Fruit fly (Drosophila melanogaster) whole organism, embryonic: ENCODE results near the gene Ser.

Source experiments
- Bgb ChIP-seq: fragments of 200-800 bp; sonication (Bioruptor generic); IDR thresholded peaks from 2 replicates; pipeline ENCODE4 v1.3.6; 2022; ENCODE audit warnings: missing biosample characterization, missing genetic modification characterization; ENCODE audit not compliant: partially characterized antibody
- Bteb2 ChIP-seq: fragments of 200-800 bp; sonication (Bioruptor generic); optimal IDR thresholded peaks from 2 replicates; lab custom pipeline; 2016; ENCODE audit warnings: missing biosample characterization, missing genetic modification characterization
- CG13775 ChIP-seq: fragments of 200-800 bp; sonication (Bioruptor generic); optimal IDR thresholded peaks from 3 replicates; lab custom pipeline; 2017; ENCODE audit warnings: missing biosample characterization, mild to moderate bottlenecking, missing genetic modification characterization
- CG15601 ChIP-seq: fragments of 200-800 bp; sonication (Bioruptor generic); optimal IDR thresholded peaks from 3 replicates; lab custom pipeline; 2019; ENCODE audit warnings: missing biosample characterization, mild to moderate bottlenecking, missing genetic modification characterization, moderate library complexity
- CG3407 ChIP-seq: fragments of 200-800 bp; sonication (Bioruptor generic); optimal IDR thresholded peaks from 2 replicates; lab custom pipeline; 2018; ENCODE audit warnings: missing biosample characterization, mild to moderate bottlenecking, missing genetic modification characterization
- CG34376 ChIP-seq: fragments of 200-800 bp; sonication (Bioruptor generic); optimal IDR thresholded peaks from 2 replicates; lab custom pipeline; 2018; ENCODE audit warnings: missing biosample characterization, mild to moderate bottlenecking, missing genetic modification characterization
- CG6683 ChIP-seq: fragments of 200-800 bp; sonication (Bioruptor generic); optimal IDR thresholded peaks from 2 replicates; lab custom pipeline; 2017; ENCODE audit warnings: missing biosample characterization, mild to moderate bottlenecking, missing genetic modification characterization, missing genetic modification reagents
- Dip3 ChIP-seq: fragments of 200-800 bp; sonication (Bioruptor generic); optimal IDR thresholded peaks from 3 replicates; lab custom pipeline; 2016; ENCODE audit warnings: missing biosample characterization, missing genetic modification characterization
- Mrtf ChIP-seq: fragments of 200-800 bp; sonication (Bioruptor generic); IDR thresholded peaks from 3 replicates; pipeline ENCODE4 v1.3.6; 2022; ENCODE audit warnings: missing biosample characterization, missing genetic modification characterization
- Nf-YA ChIP-seq: fragments of 200-800 bp; sonication (Bioruptor generic); IDR thresholded peaks from 2 replicates; pipeline ENCODE4 v1.3.6; 2022; ENCODE audit warnings: missing biosample characterization, missing genetic modification characterization
- cg ChIP-seq: fragments of 200-800 bp; sonication (Bioruptor generic); optimal IDR thresholded peaks from 3 replicates; lab custom pipeline; 2019; ENCODE audit warnings: missing biosample characterization, mild to moderate bottlenecking, missing genetic modification characterization, moderate library complexity
- croc ChIP-seq: fragments of 200-800 bp; sonication (Bioruptor generic); conservative IDR thresholded peaks from 3 replicates; pipeline ENCODE4 v1.3.6; 2022; ENCODE audit warnings: missing biosample characterization, missing genetic modification characterization
- dmrt99B ChIP-seq: fragments of 200-800 bp; sonication (Bioruptor generic); optimal IDR thresholded peaks from 2 replicates; lab custom pipeline; 2018; ENCODE audit warnings: missing biosample characterization, mild to moderate bottlenecking, missing genetic modification characterization, moderate library complexity
- grau ChIP-seq: fragments of 200-800 bp; optimal IDR thresholded peaks from 3 replicates; lab custom pipeline; 2019; ENCODE audit warnings: missing biosample characterization, mild to moderate bottlenecking, missing genetic modification characterization, moderate library complexity
- h ChIP-seq: fragments of >200 bp; optimal IDR thresholded peaks from 2 replicates; lab custom pipeline; 2017
- inv ChIP-seq: fragments of 200-800 bp; sonication (Bioruptor generic); IDR thresholded peaks from 2 replicates; pipeline ENCODE4 v1.3.6; 2022; ENCODE audit warnings: missing biosample characterization, missing genetic modification characterization; ENCODE audit not compliant: partially characterized antibody
- knrl ChIP-seq: fragments of 200-800 bp; sonication (Bioruptor generic); IDR thresholded peaks from 3 replicates; pipeline ENCODE4 v1.3.6; 2022; ENCODE audit warnings: missing biosample characterization, missing genetic modification characterization; ENCODE audit not compliant: partially characterized antibody
- lilli ChIP-seq: fragments of 200-800 bp; sonication (Bioruptor generic); optimal IDR thresholded peaks from 3 replicates; lab custom pipeline; 2016; ENCODE audit warnings: missing biosample characterization, missing genetic modification characterization
- mld ChIP-seq: fragments of 200-800 bp; sonication (Bioruptor generic); IDR thresholded peaks from 3 replicates; pipeline ENCODE4 v1.3.6; 2022; ENCODE audit warnings: missing biosample characterization, missing genetic modification characterization; ENCODE audit not compliant: partially characterized antibody
- pnt ChIP-seq: fragments of 200-800 bp; sonication (Bioruptor generic); optimal IDR thresholded peaks from 3 replicates; lab custom pipeline; 2016; ENCODE audit warnings: missing biosample characterization, missing genetic modification characterization
- toy ChIP-seq: fragments of 200-800 bp; sonication (Bioruptor generic); IDR thresholded peaks from 2 replicates; pipeline ENCODE4 v1.3.6; 2022; ENCODE audit warnings: missing biosample characterization, missing genetic modification characterization
- vfl ChIP-seq: fragments of 200-800 bp; sonication (Bioruptor generic); optimal IDR thresholded peaks from 2 replicates; lab custom pipeline; 2016; ENCODE audit warnings: missing biosample characterization, missing genetic modification characterization
- vnd ChIP-seq: fragments of 200-800 bp; sonication (Bioruptor generic); IDR thresholded peaks from 3 replicates; pipeline ENCODE4 v1.3.6; 2022; ENCODE audit warnings: missing biosample characterization, missing genetic modification characterization; ENCODE audit not compliant: partially characterized antibody
- zen ChIP-seq: fragments of 200-800 bp; sonication (Bioruptor generic); optimal IDR thresholded peaks from 3 replicates; lab custom pipeline; 2018; ENCODE audit warnings: missing biosample characterization, mild to moderate bottlenecking, missing genetic modification characterization, moderate library complexity

Gene Ser

DNA sequence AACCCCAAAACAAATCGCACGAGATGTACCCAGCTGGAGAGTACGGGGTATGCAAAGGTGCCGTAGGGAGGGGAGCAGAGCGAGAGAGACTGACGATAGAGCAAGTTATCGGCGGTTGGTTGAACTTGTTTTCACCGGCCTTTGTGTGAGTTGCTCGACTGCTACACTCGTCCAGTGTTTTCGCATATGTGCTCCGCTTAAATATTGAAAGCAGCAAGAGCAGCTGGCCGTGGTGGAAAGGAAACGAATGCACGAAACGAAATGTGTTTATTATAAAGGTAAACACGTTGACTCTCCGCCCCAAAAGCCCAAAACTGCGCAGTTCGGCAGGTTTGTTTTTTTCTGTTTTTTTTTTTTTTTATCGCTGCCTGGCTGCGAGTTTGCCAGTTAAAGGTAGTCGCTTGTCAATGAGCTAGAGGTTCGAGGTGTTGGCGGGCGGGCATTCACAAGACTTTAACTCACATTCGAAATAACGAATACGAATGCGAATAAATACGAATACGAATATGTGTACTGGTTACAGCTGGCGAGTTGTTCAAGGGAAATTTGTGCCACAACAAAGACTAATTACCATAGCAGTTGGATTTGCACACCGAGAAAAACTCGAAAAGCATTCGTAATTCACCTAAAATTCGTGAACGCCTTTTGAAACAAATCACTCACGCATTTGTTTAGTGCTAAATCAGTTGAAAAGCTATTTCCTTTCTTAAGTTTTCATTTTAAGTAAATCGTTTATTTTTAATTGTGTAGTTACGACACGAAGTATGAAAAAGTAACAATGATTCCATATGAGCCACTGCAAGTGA, 64.3 kb downstream of the Ser start (continued):
- TF ChIP-seq lilli (GFP tag; lab: Kevin White, UChicago), result peak; percentile 36
- no peak for TF ChIP-seq mld (GFP tag; lab: Robert Waterston, UW)
- no peak for TF ChIP-seq h (lab: Kevin White, UChicago)
- TF ChIP-seq dmrt99B (tag; lab: Kevin White, UChicago), result peak; percentile 18
- no peak for TF ChIP-seq Bgb (GFP tag; lab: Robert Waterston, UW)
- TF ChIP-seq Mrtf (GFP tag; lab: Robert Waterston, UW), result 0 out of 3 replicates have a peak, but pooled peaks have one; percentile 9
- peak; percentile 27 for TF ChIP-seq Dip3 (GFP tag; lab: Kevin White, UChicago)
- no peak for TF ChIP-seq knrl (GFP tag; lab: Robert Waterston, UW)
- TF ChIP-seq CG34376 (GFP tag; lab: Kevin White, UChicago), result no peak

DNA sequence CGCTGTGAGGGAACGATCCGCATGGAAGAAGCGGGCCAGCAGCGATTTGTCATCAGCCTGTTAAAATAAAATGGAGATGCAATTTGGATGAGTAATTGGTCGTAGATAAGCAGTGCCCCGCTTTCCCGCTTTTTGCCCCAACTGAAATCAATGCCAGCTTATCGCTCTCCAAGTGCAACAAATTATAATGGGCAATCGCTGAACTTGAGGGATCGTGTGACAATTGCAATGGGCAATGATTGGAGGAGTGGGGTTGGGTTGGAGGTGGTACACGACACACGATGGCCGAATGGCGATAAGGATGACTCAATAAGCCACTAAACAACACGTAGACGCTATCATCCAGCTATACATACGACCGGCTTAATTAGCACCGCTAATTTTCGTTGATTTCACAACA, 65.3 kb downstream of the Ser start:
- TF ChIP-seq cg (GFP tag; lab: Kevin White, UChicago), result no peak
- no peak for TF ChIP-seq grau (tag; lab: Kevin White, UChicago)
- no peak for TF ChIP-seq CG3407 (GFP tag; lab: Kevin White, UChicago)
- TF ChIP-seq Nf-YA (GFP tag; lab: Robert Waterston, UW), result no peak
- no peak for TF ChIP-seq inv (GFP tag; lab: Robert Waterston, UW)
- TF ChIP-seq Bteb2, result no peak
- no peak for TF ChIP-seq CG13775 (GFP tag; lab: Kevin White, UChicago)
- TF ChIP-seq vnd (GFP tag; lab: Robert Waterston, UW), result no peak
- no peak for TF ChIP-seq CG6683 (GFP tag; lab: Kevin White, UChicago)
- no peak for TF ChIP-seq zen (tag; lab: Kevin White, UChicago)
- TF ChIP-seq vfl (GFP tag; lab: Kevin White, UChicago), result no peak
- TF ChIP-seq mld (GFP tag; lab: Robert Waterston, UW), result no peak
- TF ChIP-seq croc (GFP tag; lab: Robert Waterston, UW), result no peak

DNA sequence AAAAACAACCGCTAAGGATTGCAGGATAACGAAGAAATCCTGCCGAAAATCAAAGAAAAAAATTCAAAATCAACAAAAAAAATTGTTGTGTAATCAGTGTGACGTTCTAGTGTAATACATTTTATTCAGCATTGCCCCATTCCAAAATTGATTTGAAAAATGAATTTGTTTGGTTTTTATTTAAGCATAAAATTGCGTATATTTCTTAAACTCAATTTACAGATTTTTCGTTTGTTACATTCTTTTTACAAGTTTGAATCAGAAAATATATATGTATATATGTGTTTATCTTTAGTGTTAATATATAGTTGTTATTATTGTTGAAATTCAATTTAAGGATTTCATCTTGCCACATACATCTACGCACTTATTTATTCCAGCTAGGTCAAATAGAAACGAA, 69.5 kb downstream of the Ser start, which contains the start of gene CG6059:
CG6059 (minus strand) TSS at position 101 of the 400 bp plus-strand sequence.
- no peak for TF ChIP-seq toy (GFP tag; lab: Robert Waterston, UW)
- no peak for TF ChIP-seq CG15601 (tag; lab: Kevin White, UChicago)
- TF ChIP-seq pnt (GFP tag; lab: Kevin White, UChicago), result no peak
